Fruit fly (Drosophila melanogaster) whole organism, embryonic: ENCODE data around the gene CG12116.
A peak's percentile ranks its signal among the peaks of the same experiment; 100 is the strongest.

ENCODE experiments used
- B-H1 ChIP-seq: fragments of 200-800 bp; sonication (Bioruptor generic); IDR thresholded peaks from 3 replicates; pipeline ENCODE4 v1.3.6; 2022; ENCODE audit warnings: missing biosample characterization, missing genetic modification characterization
- BEAF-32 ChIP-seq: fragments of 200-800 bp; sonication (Bioruptor generic); optimal IDR thresholded peaks from 3 replicates; lab custom pipeline; 2017; ENCODE audit warnings: missing biosample characterization, missing genetic modification characterization, mild to moderate bottlenecking, moderate library complexity, missing genetic modification reagents
- Bdp1 ChIP-seq: fragments of 200-800 bp; sonication (Bioruptor generic); optimal IDR thresholded peaks from 3 replicates; lab custom pipeline; 2016; ENCODE audit warnings: missing biosample characterization, missing genetic modification characterization
- Blimp-1 ChIP-seq: fragments of 200-800 bp; sonication (Bioruptor generic); optimal IDR thresholded peaks from 3 replicates; lab custom pipeline; 2018; ENCODE audit warnings: missing biosample characterization, missing genetic modification characterization, mild to moderate bottlenecking, moderate library complexity, missing genetic modification reagents
- CG10321 ChIP-seq: fragments of 200-800 bp; sonication (Bioruptor generic); IDR thresholded peaks from 2 replicates; pipeline ENCODE4 v1.3.6; 2022; ENCODE audit warnings: missing biosample characterization, missing genetic modification characterization
- CG10543 ChIP-seq: fragments of 200-800 bp; sonication (Bioruptor generic); optimal IDR thresholded peaks from 3 replicates; lab custom pipeline; 2017; ENCODE audit warnings: missing biosample characterization, mild to moderate bottlenecking, missing genetic modification characterization, moderate library complexity
- CG12155 ChIP-seq: fragments of 200-800 bp; sonication (Bioruptor generic); optimal IDR thresholded peaks from 3 replicates; lab custom pipeline; 2016; ENCODE audit warnings: missing biosample characterization, missing genetic modification characterization
- CG14860 ChIP-seq: fragments of 200-800 bp; sonication (Bioruptor generic); IDR thresholded peaks from 3 replicates; pipeline ENCODE4 v1.3.6; 2022; ENCODE audit warnings: missing biosample characterization, missing genetic modification characterization; ENCODE audit not compliant: partially characterized antibody
- CG15479 ChIP-seq: fragments of 200-800 bp; sonication (Bioruptor generic); optimal IDR thresholded peaks from 3 replicates; lab custom pipeline; 2019; ENCODE audit warnings: missing biosample characterization, mild to moderate bottlenecking, missing genetic modification characterization, moderate library complexity
- CG1602 ChIP-seq: fragments of 200-800 bp; sonication (Bioruptor generic); optimal IDR thresholded peaks from 3 replicates; lab custom pipeline; 2016; ENCODE audit warnings: missing biosample characterization, missing genetic modification characterization
- CG1603 ChIP-seq: fragments of 200-800 bp; sonication (Bioruptor generic); optimal IDR thresholded peaks from 2 replicates; lab custom pipeline; 2019; ENCODE audit warnings: missing biosample characterization, mild to moderate bottlenecking, missing genetic modification characterization, moderate library complexity
- CG17186 ChIP-seq: fragments of 200-800 bp; sonication (Bioruptor generic); optimal IDR thresholded peaks from 3 replicates; lab custom pipeline; 2017; ENCODE audit warnings: missing biosample characterization, missing genetic modification reagents, missing genetic modification characterization
- CG17912 ChIP-seq: fragments of 200-800 bp; sonication (Bioruptor generic); optimal IDR thresholded peaks from 2 replicates; lab custom pipeline; 2018; ENCODE audit warnings: missing biosample characterization, mild to moderate bottlenecking, missing genetic modification characterization
- CG2120 ChIP-seq: fragments of 200-800 bp; sonication (Bioruptor generic); optimal IDR thresholded peaks from 3 replicates; lab custom pipeline; 2016; ENCODE audit warnings: missing biosample characterization, missing genetic modification characterization
- CG30020 ChIP-seq: fragments of 200-800 bp; optimal IDR thresholded peaks from 2 replicates; lab custom pipeline; 2019; ENCODE audit warnings: missing biosample characterization, mild to moderate bottlenecking, missing genetic modification characterization, moderate library complexity
- CG31441 ChIP-seq: fragments of 200-800 bp; sonication (Bioruptor generic); IDR thresholded peaks from 2 replicates; pipeline ENCODE4 v1.3.6; 2022; ENCODE audit warnings: missing biosample characterization, missing genetic modification characterization
- CG34376 ChIP-seq: fragments of 200-800 bp; sonication (Bioruptor generic); optimal IDR thresholded peaks from 2 replicates; lab custom pipeline; 2018; ENCODE audit warnings: missing biosample characterization, mild to moderate bottlenecking, missing genetic modification characterization
- CG4282 ChIP-seq: fragments of 200-800 bp; sonication (Bioruptor generic); optimal IDR thresholded peaks from 2 replicates; lab custom pipeline; 2016; ENCODE audit warnings: missing biosample characterization, missing genetic modification characterization
- CG4404 ChIP-seq: fragments of 200-800 bp; sonication (Bioruptor generic); IDR thresholded peaks from 2 replicates; pipeline ENCODE4 v1.3.6; 2022; ENCODE audit warnings: missing biosample characterization, missing genetic modification characterization
- CG4820 ChIP-seq: fragments of 200-800 bp; sonication (Bioruptor generic); optimal IDR thresholded peaks from 3 replicates; lab custom pipeline; 2016; ENCODE audit warnings: missing biosample characterization, missing genetic modification characterization
- CG5953 ChIP-seq: fragments of 200-800 bp; sonication (Bioruptor generic); IDR thresholded peaks from 2 replicates; pipeline ENCODE4 v1.3.6; 2022; ENCODE audit warnings: missing biosample characterization, missing genetic modification characterization
- CG7271 ChIP-seq: fragments of 200-800 bp; sonication (Bioruptor generic); optimal IDR thresholded peaks from 2 replicates; lab custom pipeline; 2018; ENCODE audit warnings: missing biosample characterization, mild to moderate bottlenecking, missing genetic modification characterization, moderate library complexity
- CHES-1-like ChIP-seq: fragments of 200-800 bp; sonication (Bioruptor generic); optimal IDR thresholded peaks from 2 replicates; lab custom pipeline; 2016; ENCODE audit warnings: missing biosample characterization, missing genetic modification characterization
- Dek ChIP-seq: fragments of 200-800 bp; sonication (Bioruptor generic); optimal IDR thresholded peaks from 3 replicates; lab custom pipeline; 2019; ENCODE audit warnings: missing biosample characterization, mild to moderate bottlenecking, missing genetic modification characterization, moderate library complexity
- Doc3 ChIP-seq: fragments of 200-800 bp; sonication (Bioruptor generic); IDR thresholded peaks from 3 replicates; pipeline ENCODE4 v1.3.6; 2022; ENCODE audit warnings: missing biosample characterization, missing genetic modification characterization; ENCODE audit not compliant: partially characterized antibody
- Dp ChIP-seq: fragments of 200-800 bp; sonication (Bioruptor generic); optimal IDR thresholded peaks from 2 replicates; lab custom pipeline; 2018; ENCODE audit warnings: missing biosample characterization, mild to moderate bottlenecking, missing genetic modification characterization, moderate library complexity
- E2f1 ChIP-seq: fragments of 200-800 bp; sonication (Bioruptor generic); IDR thresholded peaks from 2 replicates; pipeline ENCODE4 v1.3.6; 2022; ENCODE audit warnings: missing biosample characterization, missing genetic modification characterization
- Hmx ChIP-seq: fragments of 200-800 bp; sonication (Bioruptor generic); optimal IDR thresholded peaks from 2 replicates; lab custom pipeline; 2016; ENCODE audit warnings: missing biosample characterization, missing genetic modification characterization
- Hr78 ChIP-seq, 2 experiments: fragments of 200-800 bp in 1 of 2; fragments of >200 bp in 1 of 2; sonication (Bioruptor generic) in 1 of 2; optimal IDR thresholded peaks; 2 replicates each; lab custom pipeline; 2017 to 2019; ENCODE audit warnings: missing biosample characterization in 2 of 2, missing genetic modification characterization in 2 of 2, mild to moderate bottlenecking in 1 of 2, moderate library complexity in 1 of 2
- MTF-1 ChIP-seq: fragments of 200-800 bp; sonication (Bioruptor generic); optimal IDR thresholded peaks from 2 replicates; lab custom pipeline; 2018; ENCODE audit warnings: missing biosample characterization, mild to moderate bottlenecking, missing genetic modification characterization, borderline replicate concordance
- Med ChIP-seq: fragments of 200-800 bp; sonication (Bioruptor generic); peaks from one replicate; lab custom pipeline; 2016; ENCODE audit warnings: missing biosample characterization, missing genetic modification characterization, mild to moderate bottlenecking, inconsistent platforms, moderate library complexity
- NK7.1 ChIP-seq: fragments of 200-800 bp; sonication (Bioruptor generic); optimal IDR thresholded peaks from 3 replicates; lab custom pipeline; 2016; ENCODE audit warnings: missing biosample characterization, missing genetic modification characterization
- Oli ChIP-seq: fragments of 200-800 bp; sonication (Bioruptor generic); optimal IDR thresholded peaks from 2 replicates; lab custom pipeline; 2018; ENCODE audit warnings: missing biosample characterization, mild to moderate bottlenecking, missing genetic modification characterization, moderate library complexity
- Sry-β ChIP-seq: fragments of 200-800 bp; sonication (Bioruptor generic); optimal IDR thresholded peaks from 2 replicates; lab custom pipeline; 2018; ENCODE audit warnings: missing biosample characterization, mild to moderate bottlenecking, missing genetic modification characterization, moderate library complexity
- Stat92E ChIP-seq, 3 experiments: fragments of >200 bp in 2 of 3; fragments of 200-800 bp in 1 of 3; sonication (Bioruptor generic) in 1 of 3; optimal IDR thresholded peaks; 2 replicates each; lab custom pipeline; 2017 to 2019; ENCODE audit warnings: missing biosample characterization in 3 of 3, missing genetic modification characterization in 3 of 3, mild to moderate bottlenecking in 1 of 3, moderate library complexity in 1 of 3
- crp ChIP-seq, 2 experiments: fragments of 200-800 bp; sonication (Bioruptor generic); optimal IDR thresholded peaks; 2 replicates in 1 of 2; 3 replicates in 1 of 2; lab custom pipeline; 2017; ENCODE audit warnings: missing biosample characterization in 2 of 2, missing genetic modification characterization in 2 of 2, mild to moderate bottlenecking in 1 of 2, moderate library complexity in 1 of 2
- dati ChIP-seq: fragments of 200-800 bp; sonication (Bioruptor generic); IDR thresholded peaks from 2 replicates; pipeline ENCODE4 v1.3.6; 2022; ENCODE audit warnings: missing biosample characterization, missing genetic modification characterization
- ewg ChIP-seq: fragments of 200-800 bp; sonication (Bioruptor generic); optimal IDR thresholded peaks from 3 replicates; lab custom pipeline; 2017; ENCODE audit warnings: mild to moderate bottlenecking, missing biosample characterization, missing genetic modification reagents, missing genetic modification characterization
- ftz-f1 ChIP-seq: fragments of 200-800 bp; sonication (Bioruptor generic); optimal IDR thresholded peaks from 2 replicates; lab custom pipeline; 2016; ENCODE audit warnings: missing biosample characterization, missing genetic modification characterization
- jumu ChIP-seq: fragments of 200-800 bp; sonication (Bioruptor generic); optimal IDR thresholded peaks from 3 replicates; lab custom pipeline; 2016; ENCODE audit warnings: missing biosample characterization, missing genetic modification characterization
- mirr ChIP-seq: fragments of 200-800 bp; sonication (Bioruptor generic); optimal IDR thresholded peaks from 3 replicates; lab custom pipeline; 2018; ENCODE audit warnings: missing biosample characterization, mild to moderate bottlenecking, missing genetic modification characterization
- nau ChIP-seq: fragments of 200-800 bp; sonication (Bioruptor generic); optimal IDR thresholded peaks from 3 replicates; lab custom pipeline; 2017; ENCODE audit warnings: missing biosample characterization, mild to moderate bottlenecking, missing genetic modification characterization, missing genetic modification reagents
- prd ChIP-seq, 3 experiments: fragments of >200 bp in 2 of 3; fragments of 200-800 bp in 1 of 3; sonication (Bioruptor generic) in 1 of 3; optimal IDR thresholded peaks in 2 of 3; IDR thresholded peaks in 1 of 3; 2 replicates in 2 of 3; 3 replicates in 1 of 3; pipeline versions ENCODE4 v1.3.6 to Lab custom; 2017 to 2022; ENCODE audit warnings: missing biosample characterization in 1 of 3, missing genetic modification characterization in 1 of 3
- sens ChIP-seq: fragments of 200-800 bp; sonication (Bioruptor generic); peaks from one replicate; lab custom pipeline; 2016; ENCODE audit warnings: missing biosample characterization, missing genetic modification characterization
- slou ChIP-seq: fragments of 200-800 bp; sonication (Bioruptor generic); optimal IDR thresholded peaks from 3 replicates; lab custom pipeline; 2016; ENCODE audit warnings: missing biosample characterization, missing genetic modification characterization
- sqz ChIP-seq: fragments of 200-800 bp; sonication (Bioruptor generic); optimal IDR thresholded peaks from 3 replicates; lab custom pipeline; 2018; ENCODE audit warnings: missing biosample characterization, mild to moderate bottlenecking, missing genetic modification characterization
- trh ChIP-seq: fragments of 200-800 bp; sonication (Bioruptor generic); optimal IDR thresholded peaks from 2 replicates; lab custom pipeline; 2016; ENCODE audit warnings: missing biosample characterization, missing genetic modification characterization
- vnd ChIP-seq: fragments of 200-800 bp; sonication (Bioruptor generic); IDR thresholded peaks from 3 replicates; pipeline ENCODE4 v1.3.6; 2022; ENCODE audit warnings: missing biosample characterization, missing genetic modification characterization; ENCODE audit not compliant: partially characterized antibody
- wek ChIP-seq: fragments of 200-800 bp; sonication (Bioruptor generic); optimal IDR thresholded peaks from 3 replicates; lab custom pipeline; 2018; ENCODE audit warnings: missing biosample characterization, mild to moderate bottlenecking, missing genetic modification characterization, moderate library complexity
- yki ChIP-seq: fragments of >200 bp; optimal IDR thresholded peaks from 3 replicates; lab custom pipeline; 2018

CG12116 gene

DNA sequence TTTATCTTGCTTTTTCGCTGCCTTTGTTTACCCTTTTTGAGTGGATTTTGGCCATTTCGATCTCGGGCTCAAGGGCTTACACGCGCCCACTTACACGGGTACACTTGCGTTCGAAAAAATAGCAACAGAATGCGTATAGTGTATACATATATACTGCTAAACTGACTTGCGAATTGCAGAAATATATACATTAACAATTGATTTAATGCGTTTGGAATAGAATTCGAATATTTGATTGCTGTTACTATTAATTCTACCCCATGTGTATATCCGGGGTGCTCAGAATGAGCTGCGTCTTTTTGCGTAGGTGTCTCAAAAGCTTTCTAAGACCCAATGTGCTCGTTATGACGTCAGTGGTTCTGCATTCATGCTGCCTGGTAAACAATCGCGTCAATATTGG is 24.7 kb upstream of the CG12116 start (continued):
- no peak for TF ChIP-seq vnd (GFP tag; lab: Robert Waterston, UW)
- TF ChIP-seq sqz = no peak
- peak; percentile 55; the same call in 1 of the 2 replicates for TF ChIP-seq E2f1 (GFP tag; lab: Robert Waterston, UW)
- TF ChIP-seq ewg = no peak
- peak; percentile 19 for TF ChIP-seq mirr (GFP tag; lab: Kevin White, UChicago)
- TF ChIP-seq trh = no peak
- TF ChIP-seq MTF-1 (GFP tag; lab: Kevin White, UChicago) = no peak
- no peak for TF ChIP-seq Hmx (GFP tag; lab: Kevin White, UChicago)
- no peak for TF ChIP-seq CG12155
- TF ChIP-seq Blimp-1 = peak; percentile 2
- no peak for TF ChIP-seq CG30020 (tag; lab: Kevin White, UChicago)
- TF ChIP-seq Dp = no peak
- no peak for TF ChIP-seq CG4282 (GFP tag; lab: Kevin White, UChicago)
- TF ChIP-seq CG10543 (GFP tag; lab: Kevin White, UChicago) = no peak
- TF ChIP-seq nau = peak; percentile 21
- peak; percentile 59 for TF ChIP-seq CG1603 (tag; lab: Kevin White, UChicago)
- TF ChIP-seq BEAF-32 = no peak
- no peak for TF ChIP-seq Doc3 (GFP tag; lab: Robert Waterston, UW)
- no peak for TF ChIP-seq CG34376 (GFP tag; lab: Kevin White, UChicago)
- no peak for TF ChIP-seq CG4820
- TF ChIP-seq CG10321 = no peak
- peak; percentile 65 for TF ChIP-seq sens (GFP tag; lab: Kevin White, UChicago)
- TF ChIP-seq CG4404 = no peak
- peak; percentile 20 for TF ChIP-seq CHES-1-like
- TF ChIP-seq ftz-f1 (GFP tag; lab: Kevin White, UChicago) = no peak
- no peak for TF ChIP-seq CG17912 (GFP tag; lab: Kevin White, UChicago)
- TF ChIP-seq yki (lab: Kevin White, UChicago) = no peak
- TF ChIP-seq CG7271 (tag; lab: Kevin White, UChicago) = no peak
- peak; percentile 41 for TF ChIP-seq Oli (tag; lab: Kevin White, UChicago)
- no peak for TF ChIP-seq CG31441
- TF ChIP-seq crp (GFP tag; optimal IDR thresholded peaks at IDR 0.05; lab: Kevin White, UChicago) = no peak
- no peak for TF ChIP-seq CG17186
- no peak for TF ChIP-seq jumu (GFP tag; lab: Kevin White, UChicago)
- TF ChIP-seq CG2120 (GFP tag; lab: Kevin White, UChicago) = peak; percentile 68
- no peak for TF ChIP-seq Bdp1 (GFP tag; lab: Kevin White, UChicago)
- TF ChIP-seq Sry-β (GFP tag; lab: Kevin White, UChicago) = no peak
- TF ChIP-seq B-H1 = peak; percentile 46; the same call in 1 of the 3 replicates
- TF ChIP-seq NK7.1 (GFP tag; lab: Kevin White, UChicago) = peak; percentile 12
- no peak for TF ChIP-seq CG15479 (GFP tag; lab: Kevin White, UChicago)
- peak; percentile 34 for TF ChIP-seq wek (GFP tag; lab: Kevin White, UChicago)
- TF ChIP-seq Dek (tag; lab: Kevin White, UChicago) = peak; percentile 41
- peak; percentile 96 for TF ChIP-seq Med
- TF ChIP-seq CG1602 (GFP tag; lab: Kevin White, UChicago) = no peak
- no peak for TF ChIP-seq CG14860 (GFP tag; lab: Robert Waterston, UW)
- TF ChIP-seq prd (optimal IDR thresholded peaks at IDR 0.05; lab: Kevin White, UChicago) = no peak
- peak; percentile 48; the same call in 1 of the 3 replicates for TF ChIP-seq prd (GFP tag; IDR thresholded peaks at IDR 0.05; lab: Robert Waterston, UW)
- TF ChIP-seq dati = no peak
- no peak for TF ChIP-seq CG5953 (GFP tag; lab: Robert Waterston, UW)
- TF ChIP-seq Stat92E (GFP tag; optimal IDR thresholded peaks at IDR 0.05; lab: Kevin White, UChicago) = no peak
- TF ChIP-seq Hr78 (GFP tag; optimal IDR thresholded peaks at IDR 0.05; lab: Kevin White, UChicago) = no peak
- no peak for TF ChIP-seq slou (GFP tag; lab: Kevin White, UChicago)
